Fruit fly (Drosophila melanogaster): ENCODE data around the gene CG3226.

The CG3226 gene

DNA sequence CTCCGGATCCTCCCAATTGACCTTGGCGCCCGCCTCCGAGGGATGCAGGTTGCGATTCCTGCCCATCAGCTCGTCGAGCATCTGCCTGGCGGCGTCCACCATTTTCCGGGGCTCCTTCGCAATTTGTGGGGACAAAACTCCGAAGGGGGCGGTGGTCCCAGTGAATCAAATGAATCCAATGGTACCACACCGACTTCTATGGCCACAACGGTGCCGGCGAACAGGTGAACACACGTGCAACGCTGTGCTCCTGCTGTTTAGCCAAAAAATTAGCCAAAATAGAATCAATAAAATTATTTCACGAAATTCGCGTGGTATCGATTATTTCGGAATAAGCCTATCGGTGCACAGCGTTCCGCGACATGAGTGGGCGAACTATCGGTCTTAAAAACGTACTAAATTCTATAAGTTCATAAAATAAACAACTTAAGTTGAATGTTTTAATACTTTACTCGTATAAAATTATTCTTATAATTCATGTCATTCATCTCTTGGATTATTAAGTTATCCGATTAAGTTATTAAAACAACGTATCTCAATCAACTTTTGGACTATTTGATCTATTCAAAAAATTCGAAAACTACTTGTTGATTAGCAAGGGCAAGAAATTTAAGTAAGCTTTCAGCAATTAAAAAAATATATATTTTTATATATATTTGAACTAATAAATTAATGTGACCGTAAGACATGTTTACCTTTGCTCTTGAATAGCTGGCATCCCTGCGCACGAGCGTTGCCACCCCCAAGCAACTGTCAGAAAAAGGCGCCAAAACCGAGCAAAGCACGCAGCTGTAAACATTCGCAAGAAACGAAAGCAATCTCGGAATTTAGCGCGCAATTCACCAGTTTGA, 19.8 kb upstream of the CG3226 start, which contains the start of the genes CG3198 and Mcm6:
Gene CG3198 (minus strand): TSS at position 337 of the 851 bp plus-strand sequence.
Gene Mcm6 (plus strand): TSS at position 751 of the 851 bp plus-strand sequence.
- TF ChIP-seq fkh (GFP tag; optimal IDR thresholded peaks at IDR 0.05), result peak; percentile 76
- TF ChIP-seq svp (GFP tag), result no peak
- TF ChIP-seq achi (GFP tag; optimal IDR thresholded peaks at IDR 0.05), result peak; percentile 98
- no peak for TF ChIP-seq dsx (GFP tag; optimal IDR thresholded peaks at IDR 0.05; ENCODE audit: poor library complexity, severe bottlenecking)
- TF ChIP-seq Met (GFP tag; optimal IDR thresholded peaks at IDR 0.05), result no peak

DNA sequence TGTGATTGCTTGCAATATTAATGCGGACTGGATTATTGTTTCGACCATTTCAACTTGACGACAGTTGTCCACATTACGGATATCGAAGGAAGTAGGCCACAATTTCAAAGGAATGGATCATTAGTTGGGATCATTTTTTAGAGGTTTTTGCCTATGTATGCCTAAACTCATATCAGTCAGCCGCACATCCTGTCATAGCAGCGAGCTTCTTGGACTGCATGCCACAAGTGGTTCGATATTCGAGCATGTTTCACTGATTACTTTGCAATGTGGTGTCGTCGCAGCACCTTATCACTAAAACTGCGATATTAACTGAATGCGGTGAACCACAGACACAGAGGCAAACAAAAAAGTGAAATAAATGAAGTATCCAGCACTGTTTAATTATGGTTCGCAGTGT, 9.9 kb upstream of the CG3226 start:
- TF ChIP-seq fd85E (GFP tag; optimal IDR thresholded peaks at IDR 0.05) (no peak), esn (GFP tag; optimal IDR thresholded peaks at IDR 0.05) (no peak), CG8119 (GFP tag; IDR thresholded peaks at IDR 0.05) (no peak), ss (GFP tag; optimal IDR thresholded peaks at IDR 0.05) (no peak), dac (GFP tag; optimal IDR thresholded peaks at IDR 0.05) (no peak), CG10631 (GFP tag; optimal IDR thresholded peaks at IDR 0.05) (no peak), eg (GFP tag; IDR thresholded peaks at IDR 0.05) (no peak)

DNA sequence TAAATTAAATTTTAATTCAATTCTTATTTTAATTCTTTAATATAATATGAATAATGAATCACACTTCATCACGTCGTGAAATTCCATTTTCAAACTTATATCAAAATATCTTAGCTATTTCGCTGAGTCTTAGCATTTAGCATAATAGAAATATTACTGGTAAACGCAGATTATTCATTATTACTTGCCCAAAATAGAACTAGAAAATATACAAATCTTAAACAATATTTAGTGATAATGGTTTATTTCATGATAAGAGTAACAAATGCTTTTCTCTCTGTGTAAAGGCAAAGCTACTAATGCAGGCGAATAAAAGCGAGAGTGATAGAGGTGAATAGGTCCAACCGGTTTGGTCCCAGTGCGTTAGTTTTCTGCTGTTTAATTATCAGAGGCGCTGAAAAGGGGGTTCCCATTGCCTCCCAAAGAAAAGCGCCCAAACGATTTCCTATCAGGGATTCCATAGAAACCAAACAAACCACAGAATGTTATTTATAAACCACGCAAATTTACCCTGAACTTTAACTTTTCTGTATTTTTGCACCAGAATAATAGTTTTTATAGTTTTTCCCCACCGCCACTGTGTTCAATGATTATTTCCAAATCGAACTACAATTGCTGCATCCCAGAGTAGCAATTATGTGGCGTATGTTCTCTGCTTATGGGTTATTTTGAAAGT, 9.0 kb upstream of the CG3226 start:
- TF ChIP-seq Met (GFP tag; optimal IDR thresholded peaks at IDR 0.05) (no peak), Blimp-1 (GFP tag; optimal IDR thresholded peaks at IDR 0.05) (no peak), CG8319 (GFP tag; optimal IDR thresholded peaks at IDR 0.05) (no peak), Sox14 (GFP tag; optimal IDR thresholded peaks at IDR 0.05) (no peak), fd59A (GFP tag; optimal IDR thresholded peaks at IDR 0.05) (no peak), spab (GFP tag; optimal IDR thresholded peaks at IDR 0.05) (no peak), CG11902 (GFP tag; optimal IDR thresholded peaks at IDR 0.05) (no peak), Ets96B (tag; optimal IDR thresholded peaks at IDR 0.05) (no peak), salr (GFP tag; optimal IDR thresholded peaks at IDR 0.05) (peak in 1 of 2 experiments; percentile 58), lz (GFP tag; optimal IDR thresholded peaks at IDR 0.05) (no peak), net (GFP tag; optimal IDR thresholded peaks at IDR 0.05) (peak; percentile 7), CG11762 (GFP tag; optimal IDR thresholded peaks at IDR 0.05; ENCODE audit: insufficient read depth) (no peak), CG7368 (GFP tag; optimal IDR thresholded peaks at IDR 0.05) (no peak), CG32006 (GFP tag; optimal IDR thresholded peaks at IDR 0.05) (peak; percentile 85), CG34406 (GFP tag; optimal IDR thresholded peaks at IDR 0.05) (no peak), Sox15 (GFP tag; optimal IDR thresholded peaks at IDR 0.05) (no peak), CG9139 (GFP tag; optimal IDR thresholded peaks at IDR 0.05) (no peak), CG1621 (tag; optimal IDR thresholded peaks at IDR 0.05) (no peak), Hr39 (GFP tag; optimal IDR thresholded peaks at IDR 0.05) (no peak), CG16779 (tag; optimal IDR thresholded peaks at IDR 0.05) (peak; percentile 30), topi (GFP tag; optimal IDR thresholded peaks at IDR 0.05) (no peak), CG11294 (GFP tag; IDR thresholded peaks at IDR 0.05) (peak; percentile 18; the same call in 1 of the 2 replicates), eg (GFP tag; IDR thresholded peaks at IDR 0.05) (peak; percentile 69), Sox102F (GFP tag; optimal IDR thresholded peaks at IDR 0.05) (no peak), vri (GFP tag; optimal IDR thresholded peaks at IDR 0.05) (no peak), Smox (GFP tag; optimal IDR thresholded peaks at IDR 0.05) (no peak), ss (GFP tag; optimal IDR thresholded peaks at IDR 0.05) (no peak), dac (GFP tag; optimal IDR thresholded peaks at IDR 0.05) (peak; percentile 15), CG3032 (tag; optimal IDR thresholded peaks at IDR 0.05) (no peak), Lpt (GFP tag; optimal IDR thresholded peaks at IDR 0.05) (no peak), Eip75B (GFP tag; optimal IDR thresholded peaks at IDR 0.05) (peak; percentile 16), CG6163 (GFP tag; IDR thresholded peaks at IDR 0.05) (peak; percentile 41; the same call in 1 of the 3 replicates), OdsH (GFP tag; optimal IDR thresholded peaks at IDR 0.05) (peak; percentile 43), fd85E (GFP tag; optimal IDR thresholded peaks at IDR 0.05) (no peak), CG6276 (GFP tag; optimal IDR thresholded peaks at IDR 0.05) (peak; percentile 67), Hr4 (GFP tag; optimal IDR thresholded peaks at IDR 0.05) (peak; percentile 74), Eip78C (GFP tag) (peak; percentile 80), Ets21C (GFP tag; optimal IDR thresholded peaks at IDR 0.05) (no peak)
